Fruit fly (Drosophila melanogaster): ENCODE data around the gene Mad.

DNA sequence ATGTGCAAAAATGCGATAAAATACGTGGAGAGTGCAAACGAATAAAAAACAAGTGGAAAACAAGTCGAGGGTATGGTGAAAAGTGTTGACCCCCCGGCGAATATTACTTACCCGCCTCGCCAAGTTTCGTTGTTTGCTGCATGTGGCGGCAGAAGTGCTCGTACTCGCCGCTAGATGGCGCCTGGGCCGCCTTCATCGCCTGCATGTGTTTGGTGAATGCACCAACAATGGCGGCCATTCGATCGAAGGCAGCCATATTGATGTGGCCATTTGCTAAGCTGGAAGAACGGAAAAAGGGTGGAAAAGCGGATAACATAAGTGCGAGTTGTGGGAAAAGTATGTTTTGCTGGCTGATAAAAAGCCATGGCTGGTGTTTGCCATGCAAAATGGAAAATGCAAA is 23.8 kb upstream of the Mad start:
- TF ChIP-seq CG6276 (GFP tag; optimal IDR thresholded peaks at IDR 0.05), result no peak
- TF ChIP-seq CG8119 (GFP tag; IDR thresholded peaks at IDR 0.05), result no peak
- no peak for TF ChIP-seq Hr39 (GFP tag; optimal IDR thresholded peaks at IDR 0.05)
- TF ChIP-seq dac (GFP tag; optimal IDR thresholded peaks at IDR 0.05), result no peak
- no peak for TF ChIP-seq CG6163 (GFP tag; IDR thresholded peaks at IDR 0.05)
- TF ChIP-seq OdsH (GFP tag; optimal IDR thresholded peaks at IDR 0.05), result no peak
- TF ChIP-seq lz (GFP tag; optimal IDR thresholded peaks at IDR 0.05), result no peak
- no peak for TF ChIP-seq CG7368 (GFP tag; optimal IDR thresholded peaks at IDR 0.05)
- no peak for TF ChIP-seq Blimp-1 (GFP tag; optimal IDR thresholded peaks at IDR 0.05)
